Fruit fly (Drosophila melanogaster): ENCODE data around the gene CG15186.

DNA sequence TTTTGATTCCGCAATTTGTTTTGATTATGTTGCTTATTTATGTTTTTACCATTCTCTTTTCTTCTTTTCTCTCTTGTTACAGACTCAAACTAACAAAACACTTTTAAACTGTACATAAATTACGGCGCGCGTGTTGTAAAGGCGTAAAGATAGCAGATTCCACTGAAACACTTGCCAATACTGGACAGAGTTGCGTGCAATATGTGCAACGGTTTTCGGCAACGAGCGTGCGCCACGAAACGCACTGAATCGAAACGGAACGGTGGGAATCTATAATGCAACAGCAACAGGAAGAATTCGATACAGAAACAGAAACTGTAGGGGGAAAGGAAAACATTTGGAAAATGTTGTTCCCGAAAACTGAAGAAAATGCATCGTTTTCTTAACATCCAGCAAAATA is 41.5 kb upstream of the CG15186 start:
- TF ChIP-seq usp (GFP tag; optimal IDR thresholded peaks at IDR 0.05), result no peak
- TF ChIP-seq pan (optimal IDR thresholded peaks at IDR 0.05), result no peak
- no peak for TF ChIP-seq Dll (optimal IDR thresholded peaks at IDR 0.05)
- no peak for TF ChIP-seq CG8478 (optimal IDR thresholded peaks at IDR 0.05)

All from whole organism.